Fruit fly (Drosophila melanogaster) Kc167 (cell line): ENCODE data around the gene CG9514.

Source experiments
- Myc ChIP-seq: fragments of >200 bp; optimal IDR thresholded peaks from 2 replicates; lab custom pipeline; 2017; ENCODE audit warnings: missing external identifiers
- Sin3A ChIP-seq: fragments of >200 bp; optimal IDR thresholded peaks from 2 replicates; lab custom pipeline; 2018; ENCODE audit warnings: missing external identifiers
- h ChIP-seq: fragments of >200 bp; optimal IDR thresholded peaks from 3 replicates; lab custom pipeline; 2018; ENCODE audit warnings: missing external identifiers
- insv ChIP-seq: fragments of >200 bp; optimal IDR thresholded peaks from 3 replicates; lab custom pipeline; 2018; ENCODE audit warnings: missing external identifiers
- psq ChIP-seq: fragments of >200 bp; optimal IDR thresholded peaks from 2 replicates; lab custom pipeline; 2017; ENCODE audit warnings: missing external identifiers
- ttk ChIP-seq: sonication (Bioruptor generic); optimal IDR thresholded peaks from 2 replicates; lab custom pipeline; 2017; ENCODE audit warnings: missing external identifiers

CG9514 gene

dm6 chrX:14840417-14840872, 56.2 kb downstream of the CG9514 start:
- TF ChIP-seq h (lab: Kevin White, UChicago) (no peak), insv (no peak), ttk (lab: Kevin White, UChicago) (no peak), psq (lab: Kevin White, UChicago) (no peak), Sin3A (lab: Kevin White, UChicago) (no peak), Myc (lab: Kevin White, UChicago) (no peak)

DNA sequence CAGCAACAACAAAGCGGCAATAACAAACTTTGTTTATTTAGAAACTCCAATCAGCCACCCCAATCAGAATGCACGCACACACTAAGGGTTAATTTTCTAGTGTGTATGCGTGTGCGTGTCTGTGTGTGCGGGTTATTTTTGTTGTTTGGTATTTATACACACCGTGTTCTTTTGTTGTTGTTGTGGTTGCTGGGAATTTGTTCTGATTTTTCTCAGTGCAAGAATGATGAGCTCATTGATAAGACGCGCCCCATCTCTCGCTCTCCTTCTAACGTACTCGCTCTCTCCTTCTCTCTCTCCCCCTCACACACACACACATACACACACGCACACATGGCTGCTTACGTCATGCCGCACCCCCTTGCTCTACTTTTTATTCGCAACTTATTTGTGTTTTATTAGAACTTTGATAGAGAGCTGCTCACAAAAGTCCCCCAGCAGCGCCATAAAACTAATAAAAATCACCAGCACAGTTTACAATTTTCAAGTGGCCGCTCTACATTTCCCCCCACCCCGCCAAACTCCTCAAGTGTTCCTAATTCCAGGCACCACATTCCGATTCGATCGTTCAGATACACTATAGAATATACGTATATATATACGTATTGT, 56.8 kb downstream of the CG9514 start:
- TF ChIP-seq Myc (lab: Kevin White, UChicago) (no peak), h (lab: Kevin White, UChicago) (no peak), Sin3A (lab: Kevin White, UChicago) (no peak), psq (lab: Kevin White, UChicago) (no peak), ttk (lab: Kevin White, UChicago) (no peak), insv (no peak)

DNA sequence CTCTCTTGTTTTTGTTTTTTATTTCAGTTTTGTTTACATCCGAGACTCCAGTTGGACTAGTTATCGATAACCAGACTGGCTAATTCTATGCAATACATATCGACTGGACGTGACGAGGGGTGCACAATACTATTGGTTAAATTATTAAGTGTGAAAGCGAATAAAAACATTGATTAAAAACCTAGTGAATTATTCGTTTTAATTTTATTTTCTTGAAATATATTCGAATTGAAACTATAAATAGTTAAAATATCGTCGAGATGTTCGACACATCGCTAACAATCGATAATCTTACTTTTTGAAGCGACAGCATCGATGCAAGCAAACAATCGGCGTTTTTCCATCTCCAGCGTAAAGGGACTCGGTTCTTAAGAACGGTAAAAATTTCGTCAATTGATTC, 57.6 kb downstream of the CG9514 start, which contains the start of the genes CG32590 and Flo2:
Gene CG32590, minus strand, starts transcription at position 60 of the 400 bp plus-strand sequence.
Gene Flo2, plus strand, starts transcription at position 330 of the 400 bp plus-strand sequence.
- no peak for TF ChIP-seq insv
- no peak for TF ChIP-seq Sin3A (lab: Kevin White, UChicago)
- TF ChIP-seq h (lab: Kevin White, UChicago) = no peak
- no peak for TF ChIP-seq Myc (lab: Kevin White, UChicago)
- TF ChIP-seq psq (lab: Kevin White, UChicago) = no peak

DNA sequence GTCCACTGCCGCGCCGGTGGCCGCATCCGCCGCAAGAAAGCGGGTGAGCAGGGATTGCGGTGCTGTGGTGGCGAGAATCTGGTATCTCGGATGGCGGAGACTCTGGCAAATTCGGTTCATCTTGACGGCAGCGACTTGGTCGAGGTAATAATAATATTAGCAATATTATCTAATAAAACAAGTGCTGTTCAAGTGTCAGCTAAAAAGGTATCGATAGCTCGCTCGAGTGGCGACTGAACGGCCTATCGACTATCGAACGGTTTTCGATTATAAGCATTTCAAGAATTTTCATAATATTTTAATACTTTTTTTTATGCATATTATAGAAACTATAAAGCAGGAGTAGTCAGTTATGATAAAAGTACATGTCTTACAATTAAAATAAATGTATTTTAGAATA, 58.7 kb downstream of the CG9514 start, which contains the start of gene Grx5:
Gene Grx5, minus strand, starts transcription at position 216 of the 400 bp plus-strand sequence.
- TF ChIP-seq Sin3A (lab: Kevin White, UChicago) (no peak), Myc (lab: Kevin White, UChicago) (no peak), ttk (lab: Kevin White, UChicago) (no peak), psq (lab: Kevin White, UChicago) (no peak), h (lab: Kevin White, UChicago) (no peak), insv (no peak)

dm6 chrX:14836425-14836824, 60.3 kb downstream of the CG9514 start, which contains the start of gene CG14410:
CG14410 (plus strand) TSS chrX:14836725.
- no peak for TF ChIP-seq psq (lab: Kevin White, UChicago)
